Worm (Caenorhabditis elegans) whole organism, L3 larva: ENCODE measurements around the gene F16F9.4.
"Not testable (repeated sequence)": the region's sequence is repeated elsewhere in the genome, so short reads cannot be mapped to it uniquely, and the experiment has no call there.

Source experiments
- ceh-16 ChIP-seq: sonication (generic microtip); optimal IDR thresholded peaks from 2 replicates; lab custom pipeline; 2017; ENCODE audit warnings: missing biosample characterization, missing genetic modification characterization
- ceh-82 ChIP-seq: fragments of 150-350 bp; optimal IDR thresholded peaks from 2 replicates; lab custom pipeline; 2014; ENCODE audit warnings: missing biosample characterization, missing genetic modification characterization
- ceh-9 ChIP-seq: sonication (generic microtip); optimal IDR thresholded peaks from 2 replicates; lab custom pipeline; 2018; ENCODE audit warnings: missing biosample characterization, missing genetic modification characterization
- elt-1 ChIP-seq: fragments of 150-350 bp; optimal IDR thresholded peaks from 2 replicates; lab custom pipeline; 2014; ENCODE audit warnings: missing biosample characterization, missing genetic modification characterization
- elt-2 ChIP-seq: sonication (generic microtip); optimal IDR thresholded peaks from 2 replicates; lab custom pipeline; 2016; ENCODE audit warnings: missing genetic modification reagents, mild to moderate bottlenecking, missing genetic modification characterization, missing compliant biosample characterization
- eor-1 ChIP-seq, 2 experiments: fragments of 150-350 bp; optimal IDR thresholded peaks; 2 replicates each; lab custom pipeline; 2014 to 2018; ENCODE audit warnings: missing biosample characterization in 2 of 2, missing genetic modification characterization in 2 of 2
- fkh-2 ChIP-seq: fragments of 150-350 bp; optimal IDR thresholded peaks from 2 replicates; lab custom pipeline; 2014; ENCODE audit warnings: missing biosample characterization, missing genetic modification reagents, missing genetic modification characterization
- hmg-11 ChIP-seq: sonication (generic microtip); optimal IDR thresholded peaks from 2 replicates; lab custom pipeline; 2016; ENCODE audit warnings: missing genetic modification characterization, missing compliant biosample characterization
- jun-1 ChIP-seq: fragments of 150-350 bp; optimal IDR thresholded peaks from 2 replicates; lab custom pipeline; 2014; ENCODE audit warnings: missing biosample characterization, missing genetic modification reagents, missing genetic modification characterization
- lin-15B ChIP-seq: fragments of 150-350 bp; optimal IDR thresholded peaks from 2 replicates; lab custom pipeline; 2014; ENCODE audit warnings: missing biosample characterization, missing genetic modification characterization
- mdl-1 ChIP-seq: fragments of 150-350 bp; optimal IDR thresholded peaks from 2 replicates; lab custom pipeline; 2014; ENCODE audit warnings: missing biosample characterization, missing genetic modification characterization
- nfya-1 ChIP-seq: sonication (generic microtip); optimal IDR thresholded peaks from 2 replicates; lab custom pipeline; 2017; ENCODE audit warnings: missing genetic modification characterization, mild to moderate bottlenecking, missing compliant biosample characterization, antibody characterized with exemption, moderate library complexity; ENCODE audit not compliant: insufficient read depth
- nhr-23 ChIP-seq: fragments of 150-350 bp; optimal IDR thresholded peaks from 2 replicates; lab custom pipeline; 2014; ENCODE audit warnings: missing biosample characterization, missing genetic modification reagents, missing genetic modification characterization
- nhr-237 ChIP-seq: fragments of 150-350 bp; optimal IDR thresholded peaks from 2 replicates; lab custom pipeline; 2014; ENCODE audit warnings: missing biosample characterization, missing genetic modification characterization
- nhr-28 ChIP-seq: fragments of 150-350 bp; optimal IDR thresholded peaks from 2 replicates; lab custom pipeline; 2014; ENCODE audit warnings: missing biosample characterization, missing genetic modification characterization
- nhr-43 ChIP-seq: sonication (generic microtip); optimal IDR thresholded peaks from 2 replicates; lab custom pipeline; 2016; ENCODE audit warnings: mild to moderate bottlenecking, missing genetic modification characterization, missing compliant biosample characterization; ENCODE audit not compliant: poor library complexity, severe bottlenecking
- nhr-77 ChIP-seq: fragments of 150-350 bp; optimal IDR thresholded peaks from 2 replicates; lab custom pipeline; 2014; ENCODE audit warnings: missing biosample characterization, missing genetic modification characterization
- pha-4 ChIP-seq: fragments of 150-350 bp; optimal IDR thresholded peaks from 2 replicates; lab custom pipeline; 2014; ENCODE audit warnings: missing biosample characterization, missing genetic modification reagents, missing genetic modification characterization
- sea-2 ChIP-seq: fragments of 150-350 bp; sonication (generic microtip); optimal IDR thresholded peaks from 4 replicates; lab custom pipeline; 2014; ENCODE audit warnings: missing biosample characterization, missing genetic modification reagents, missing genetic modification characterization
- tbx-2 ChIP-seq: sonication (generic microtip); optimal IDR thresholded peaks from 2 replicates; lab custom pipeline; 2016; ENCODE audit warnings: mild to moderate bottlenecking, missing genetic modification characterization, missing compliant biosample characterization
- unc-39 ChIP-seq: sonication (generic microtip); optimal IDR thresholded peaks from 4 replicates; lab custom pipeline; 2017; ENCODE audit warnings: missing biosample characterization, missing genetic modification characterization

Gene F16F9.4

DNA sequence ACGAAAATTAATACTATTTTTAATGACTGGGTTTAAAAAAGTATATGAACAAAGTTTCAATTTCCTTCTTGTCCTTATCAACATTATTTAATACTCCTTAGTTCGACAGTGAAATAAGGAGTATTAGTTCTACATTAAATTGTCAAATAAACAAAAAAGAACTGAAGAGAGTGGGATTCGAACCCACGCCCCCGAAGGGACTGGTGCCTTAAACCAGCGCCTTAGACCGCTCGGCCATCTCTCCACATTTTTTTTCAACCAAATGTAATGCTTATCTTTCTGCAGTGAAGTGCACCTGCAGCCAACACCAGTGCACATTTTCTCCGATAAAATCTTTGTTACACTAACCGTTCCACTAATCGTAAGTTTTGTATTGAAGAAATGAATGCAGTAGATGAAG lies 43.9 kb downstream of the F16F9.4 start:
- TF ChIP-seq ceh-82 = no peak
- TF ChIP-seq unc-39 (tag; lab: Kevin White, UChicago) = no peak
- TF ChIP-seq elt-1 (tag; lab: Kevin White, UChicago) = peak; percentile 52
- TF ChIP-seq pha-4 = peak; percentile 6
- peak; percentile 1 for TF ChIP-seq nhr-23
- TF ChIP-seq tbx-2 (tag; lab: Kevin White, UChicago) = no peak
- peak; percentile 28 for TF ChIP-seq elt-2

ce11 chrX:8418382-8418781 lies 44.8 kb downstream of the F16F9.4 start, which contains the start of gene spp-13:
Gene spp-13 (minus strand): TSS chrX:8418524.
- TF ChIP-seq nhr-77 = no peak
- peak; percentile 92 for TF ChIP-seq nhr-23
- peak; percentile 70 for TF ChIP-seq nhr-43 (tag; lab: Kevin White, UChicago)

- peak; percentile 9 for TF ChIP-seq nfya-1 (tag; lab: Kevin White, UChicago)
- no peak for TF ChIP-seq sea-2 (GFP tag; lab: Kevin White, UChicago)
Observed at ce11 chrX:8417727-8418126, 45.4 kb downstream of the F16F9.4 start.

DNA sequence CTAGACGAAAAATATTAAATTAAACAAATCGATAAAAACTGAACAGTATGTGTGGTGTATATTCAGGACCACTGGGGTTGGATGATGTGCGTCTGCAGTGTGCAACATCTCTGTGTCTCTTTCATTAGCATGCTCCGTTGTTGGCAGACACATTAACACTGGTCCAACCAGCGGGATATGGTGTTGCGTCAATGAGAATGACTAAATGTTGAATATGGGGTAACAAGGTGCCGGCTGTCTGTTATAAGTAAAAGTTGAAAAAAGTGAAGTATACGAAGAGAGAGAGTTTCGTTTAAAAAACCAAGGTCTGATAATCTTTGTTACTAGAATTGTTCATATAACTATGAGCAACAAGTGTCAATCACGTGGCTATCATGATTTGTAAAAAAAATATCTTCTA lies 46.3 kb downstream of the F16F9.4 start, which contains the start of gene ced-8:
Gene ced-8 (minus strand): TSS at position 101 of the 400 bp plus-strand sequence.
- TF ChIP-seq hmg-11 (no peak), nhr-43 (tag; lab: Kevin White, UChicago) (peak; percentile 35)

- TF ChIP-seq ceh-82 (no peak), mdl-1 (tag; lab: Kevin White, UChicago) (no peak), eor-1 (tag; optimal IDR thresholded peaks at IDR 0.05; lab: Kevin White, UChicago) (no peak), fkh-2 (tag; lab: Kevin White, UChicago) (no peak), jun-1 (tag; lab: Kevin White, UChicago) (no peak), elt-2 (no peak), ceh-9 (no peak), nhr-237 (tag; lab: Kevin White, UChicago) (no peak)
- TF ChIP-seq, all 47 proteins: peak for 0
Observed at ce11 chrX:8413130-8413529, 50.0 kb downstream of the F16F9.4 start, which contains the start of gene F08F1.4. Gene F08F1.4 (plus strand): TSS chrX:8413430.

DNA sequence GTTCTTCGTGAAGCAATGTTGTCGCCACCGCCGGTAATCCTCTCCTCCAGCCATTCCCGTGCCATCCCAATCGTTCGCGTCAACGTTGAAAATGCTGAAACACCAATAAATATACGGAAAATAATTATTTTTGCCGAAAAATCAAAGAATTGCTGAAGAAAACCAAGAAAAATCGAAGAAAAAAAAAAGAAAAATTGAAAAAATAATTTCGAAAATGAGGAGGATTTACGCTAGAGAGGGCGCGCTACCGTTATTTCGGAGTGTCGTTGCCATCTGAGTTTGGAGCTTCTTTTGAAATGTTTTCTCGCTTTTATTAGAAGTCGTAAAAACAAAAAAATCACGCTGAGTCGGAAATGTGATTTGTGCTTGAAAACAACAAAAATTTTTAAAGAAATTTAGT lies 52.4 kb downstream of the F16F9.4 start, which contains the start of gene F08F1.9:
Gene F08F1.9 (minus strand): TSS at position 101 of the 400 bp plus-strand sequence.
- not testable (repeated sequence) for TF ChIP-seq nhr-28, ceh-16, lin-15B
